Worm (Caenorhabditis elegans) whole organism, L1 larva: ENCODE measurements around the gene nhr-46.

Experiments used
- C04F5.9 ChIP-seq: sonication (generic microtip); optimal IDR thresholded peaks from 2 replicates; lab custom pipeline; 2016; ENCODE audit warnings: missing genetic modification characterization, missing compliant biosample characterization
- C16A3.4 ChIP-seq: fragments of 150-350 bp; optimal IDR thresholded peaks from 2 replicates; lab custom pipeline; 2014; ENCODE audit warnings: missing biosample characterization, missing genetic modification characterization
- C34B4.2 ChIP-seq: sonication (generic microtip); optimal IDR thresholded peaks from 2 replicates; lab custom pipeline; 2017; ENCODE audit warnings: mild to moderate bottlenecking, missing genetic modification characterization, missing compliant biosample characterization
- Y116A8C.19 ChIP-seq: sonication (generic microtip); optimal IDR thresholded peaks from 2 replicates; lab custom pipeline; 2016; ENCODE audit warnings: missing compliant biosample characterization, missing genetic modification characterization, borderline replicate concordance
- aha-1 ChIP-seq: fragments of 150-350 bp; optimal IDR thresholded peaks from 2 replicates; lab custom pipeline; 2014; ENCODE audit warnings: missing biosample characterization, missing genetic modification characterization
- alr-1 ChIP-seq: fragments of 200-800 bp; sonication (Bioruptor generic); optimal IDR thresholded peaks from 2 replicates; lab custom pipeline; 2018; ENCODE audit warnings: borderline replicate concordance, mild to moderate bottlenecking, missing genetic modification characterization, missing compliant biosample characterization
- blmp-1 ChIP-seq: fragments of 150-350 bp; optimal IDR thresholded peaks from 2 replicates; lab custom pipeline; 2014; ENCODE audit warnings: missing biosample characterization, missing genetic modification characterization
- ceh-63 ChIP-seq: fragments of 200-800 bp; sonication (Bioruptor generic); optimal IDR thresholded peaks from 2 replicates; lab custom pipeline; 2018; ENCODE audit warnings: mild to moderate bottlenecking, missing genetic modification characterization, missing compliant biosample characterization
- ceh-8 ChIP-seq: fragments of 200-800 bp; sonication (Bioruptor generic); optimal IDR thresholded peaks from 2 replicates; lab custom pipeline; 2018; ENCODE audit warnings: mild to moderate bottlenecking, missing genetic modification characterization, moderate library complexity, missing compliant biosample characterization
- dpl-1 ChIP-seq, 3 experiments: fragments of 150-350 bp in 2 of 3; sonication (generic microtip) in 1 of 3; optimal IDR thresholded peaks; 2 replicates each; lab custom pipeline; 2014 to 2017; ENCODE audit warnings: missing biosample characterization in 3 of 3, missing genetic modification characterization in 3 of 3, missing genetic modification reagents in 3 of 3
- dsc-1 ChIP-seq: sonication (generic microtip); optimal IDR thresholded peaks from 2 replicates; lab custom pipeline; 2016; ENCODE audit warnings: mild to moderate bottlenecking, missing genetic modification characterization, missing compliant biosample characterization
- efl-1 ChIP-seq, 4 experiments: fragments of 150-350 bp; optimal IDR thresholded peaks in 3 of 4; peaks in 1 of 4; 1 replicate in 1 of 4; 2 replicates in 3 of 4; lab custom pipeline; 2014; ENCODE audit warnings: missing biosample characterization in 2 of 4, missing genetic modification characterization in 2 of 4, missing genetic modification reagents in 2 of 4
- efl-3 ChIP-seq: fragments of 200-800 bp; sonication (Bioruptor generic); optimal IDR thresholded peaks from 2 replicates; lab custom pipeline; 2018; ENCODE audit warnings: mild to moderate bottlenecking, missing genetic modification characterization, missing compliant biosample characterization
- egl-13 ChIP-seq: sonication (generic microtip); optimal IDR thresholded peaks from 2 replicates; lab custom pipeline; 2016; ENCODE audit warnings: missing genotype, missing genetic modification reagents, missing genetic modification characterization, missing compliant biosample characterization
- ets-5 ChIP-seq: fragments of 200-800 bp; sonication (Bioruptor generic); IDR thresholded peaks from 2 replicates; pipeline ENCODE4 v1.3.6; 2022; ENCODE audit warnings: missing genetic modification characterization, missing compliant biosample characterization
- fkh-10 ChIP-seq: sonication (generic microtip); optimal IDR thresholded peaks from 2 replicates; lab custom pipeline; 2017; ENCODE audit warnings: missing biosample characterization, missing genetic modification reagents, missing genetic modification characterization
- fkh-4 ChIP-seq: sonication (generic microtip); optimal IDR thresholded peaks from 2 replicates; lab custom pipeline; 2016; ENCODE audit warnings: missing compliant biosample characterization, missing genetic modification characterization, borderline replicate concordance
- fkh-8 ChIP-seq: sonication (generic microtip); optimal IDR thresholded peaks from 2 replicates; lab custom pipeline; 2016; ENCODE audit warnings: mild to moderate bottlenecking, missing genetic modification characterization, missing compliant biosample characterization
- fos-1 ChIP-seq: fragments of 150-350 bp; optimal IDR thresholded peaks from 2 replicates; lab custom pipeline; 2014; ENCODE audit warnings: missing biosample characterization, missing genetic modification characterization
- grh-1 ChIP-seq: fragments of 200-800 bp; sonication (Bioruptor generic); IDR thresholded peaks from 2 replicates; pipeline ENCODE4 v1.3.6; 2022; ENCODE audit warnings: missing genetic modification reagents, missing genetic modification characterization, missing compliant biosample characterization
- hlh-17 ChIP-seq: fragments of 200-800 bp; sonication (Bioruptor generic); optimal IDR thresholded peaks from 2 replicates; lab custom pipeline; 2018; ENCODE audit warnings: missing genetic modification characterization, mild to moderate bottlenecking, missing compliant biosample characterization, moderate library complexity, borderline replicate concordance
- hlh-4 ChIP-seq: sonication (generic microtip); optimal IDR thresholded peaks from 2 replicates; lab custom pipeline; 2016; ENCODE audit warnings: mild to moderate bottlenecking, missing genetic modification characterization, missing compliant biosample characterization
- hpl-2 ChIP-seq: fragments of 150-350 bp; optimal IDR thresholded peaks from 2 replicates; lab custom pipeline; 2014; ENCODE audit warnings: missing biosample characterization, missing genetic modification reagents, missing genetic modification characterization
- isw-1 ChIP-seq: fragments of 200-800 bp; sonication (Bioruptor generic); IDR thresholded peaks from 2 replicates; pipeline ENCODE4 v1.3.6; 2022; ENCODE audit warnings: missing genetic modification characterization, missing compliant biosample characterization
- lin-13 ChIP-seq: fragments of 150-350 bp; optimal IDR thresholded peaks from 2 replicates; lab custom pipeline; 2014; ENCODE audit warnings: missing biosample characterization, missing genetic modification reagents, missing genetic modification characterization
- lin-15B ChIP-seq: fragments of 150-350 bp; sonication (generic microtip); optimal IDR thresholded peaks from 3 replicates; lab custom pipeline; 2014; ENCODE audit warnings: missing biosample characterization, missing genetic modification characterization
- lin-35 ChIP-seq, 2 experiments: fragments of 150-350 bp; optimal IDR thresholded peaks; 2 replicates each; lab custom pipeline; 2014; ENCODE audit warnings: missing biosample characterization in 2 of 2, missing genetic modification characterization in 2 of 2, missing genetic modification reagents in 2 of 2
- lsy-2 ChIP-seq, 2 experiments: fragments of 150-350 bp; optimal IDR thresholded peaks; 2 replicates each; lab custom pipeline; 2014; ENCODE audit warnings: missing biosample characterization in 2 of 2, missing genetic modification characterization in 2 of 2
- mab-9 ChIP-seq: fragments of 200-800 bp; sonication (Bioruptor generic); IDR thresholded peaks from 2 replicates; pipeline ENCODE4 v1.3.6; 2022; ENCODE audit warnings: missing genetic modification reagents, missing genetic modification characterization, missing compliant biosample characterization
- mdl-1 ChIP-seq, 2 experiments: fragments of 150-350 bp; optimal IDR thresholded peaks; 2 replicates each; lab custom pipeline; 2014 to 2017; ENCODE audit warnings: missing biosample characterization in 2 of 2, missing genetic modification characterization in 2 of 2, inconsistent platforms in 1 of 2
- mef-2 ChIP-seq: fragments of 150-350 bp; optimal IDR thresholded peaks from 2 replicates; lab custom pipeline; 2014; ENCODE audit warnings: missing biosample characterization, missing genetic modification characterization
- nhr-20 ChIP-seq: sonication (generic microtip); optimal IDR thresholded peaks from 2 replicates; lab custom pipeline; 2016; ENCODE audit warnings: mild to moderate bottlenecking, missing genetic modification characterization, missing compliant biosample characterization
- nhr-237 ChIP-seq: fragments of 150-350 bp; optimal IDR thresholded peaks from 2 replicates; lab custom pipeline; 2014; ENCODE audit warnings: missing biosample characterization, missing genetic modification characterization
- nhr-28 ChIP-seq: fragments of 150-350 bp; optimal IDR thresholded peaks from 2 replicates; lab custom pipeline; 2014; ENCODE audit warnings: missing biosample characterization, missing genetic modification characterization
- nhr-71 ChIP-seq: sonication (generic microtip); optimal IDR thresholded peaks from 2 replicates; lab custom pipeline; 2016; ENCODE audit warnings: mild to moderate bottlenecking, missing genetic modification characterization, moderate library complexity, missing compliant biosample characterization
- nhr-76 ChIP-seq: sonication (generic microtip); optimal IDR thresholded peaks from 2 replicates; lab custom pipeline; 2017; ENCODE audit warnings: missing biosample characterization, missing genetic modification characterization
- nhr-77 ChIP-seq: fragments of 150-350 bp; optimal IDR thresholded peaks from 2 replicates; lab custom pipeline; 2014; ENCODE audit warnings: missing biosample characterization, missing genetic modification characterization
- nhr-84 ChIP-seq: sonication (generic microtip); optimal IDR thresholded peaks from 2 replicates; lab custom pipeline; 2017; ENCODE audit warnings: missing biosample characterization, missing genetic modification characterization
- nhr-85 ChIP-seq: sonication (generic microtip); peaks from one replicate; lab custom pipeline; 2016; ENCODE audit warnings: missing genetic modification characterization, inconsistent platforms, missing compliant biosample characterization
- nhr-90 ChIP-seq: sonication (generic microtip); optimal IDR thresholded peaks from 2 replicates; lab custom pipeline; 2016; ENCODE audit warnings: mild to moderate bottlenecking, missing genetic modification characterization, missing compliant biosample characterization; ENCODE audit not compliant: poor library complexity
- pag-3 ChIP-seq: sonication (generic microtip); optimal IDR thresholded peaks from 2 replicates; lab custom pipeline; 2017; ENCODE audit warnings: missing genetic modification characterization, mild to moderate bottlenecking, missing compliant biosample characterization, antibody characterized with exemption, borderline replicate concordance; ENCODE audit not compliant: insufficient read depth
- pqm-1 ChIP-seq: sonication (generic microtip); optimal IDR thresholded peaks from 3 replicates; lab custom pipeline; 2017; ENCODE audit warnings: missing biosample characterization, missing genetic modification characterization
- rnt-1 ChIP-seq: sonication (generic microtip); optimal IDR thresholded peaks from 2 replicates; lab custom pipeline; 2016; ENCODE audit warnings: mild to moderate bottlenecking, missing genetic modification characterization, moderate library complexity, missing compliant biosample characterization
- skn-1 ChIP-seq: fragments of 150-350 bp; optimal IDR thresholded peaks from 2 replicates; lab custom pipeline; 2014; ENCODE audit warnings: missing biosample characterization, missing genetic modification characterization
- snu-23 ChIP-seq: sonication (generic microtip); optimal IDR thresholded peaks from 2 replicates; lab custom pipeline; 2016; ENCODE audit warnings: missing genetic modification characterization, missing compliant biosample characterization
- sox-4 ChIP-seq: sonication (generic microtip); optimal IDR thresholded peaks from 2 replicates; lab custom pipeline; 2016; ENCODE audit warnings: missing genetic modification characterization, missing compliant biosample characterization
- tbx-2 ChIP-seq: sonication (generic microtip); optimal IDR thresholded peaks from 2 replicates; lab custom pipeline; 2016; ENCODE audit warnings: missing genetic modification characterization, missing compliant biosample characterization
- tlp-1 ChIP-seq: fragments of 150-350 bp; optimal IDR thresholded peaks from 2 replicates; lab custom pipeline; 2014; ENCODE audit warnings: missing biosample characterization, missing genetic modification characterization
- unc-130 ChIP-seq: fragments of 150-350 bp; optimal IDR thresholded peaks from 2 replicates; lab custom pipeline; 2017; ENCODE audit warnings: missing biosample characterization, missing genetic modification characterization, inconsistent platforms
- unc-30 ChIP-seq: sonication (generic microtip); optimal IDR thresholded peaks from 2 replicates; lab custom pipeline; 2017; ENCODE audit warnings: missing biosample characterization, missing genetic modification characterization
- unc-62 ChIP-seq: fragments of 150-350 bp; optimal IDR thresholded peaks from 2 replicates; lab custom pipeline; 2014; ENCODE audit warnings: missing biosample characterization, missing genetic modification reagents, missing genetic modification characterization
- unc-86 ChIP-seq: sonication (generic microtip); optimal IDR thresholded peaks from 2 replicates; lab custom pipeline; 2016; ENCODE audit warnings: missing genetic modification characterization, missing compliant biosample characterization
- xbp-1 ChIP-seq: sonication (generic microtip); optimal IDR thresholded peaks from 2 replicates; lab custom pipeline; 2016; ENCODE audit warnings: missing genetic modification characterization, missing compliant biosample characterization

Gene nhr-46

ce11 chrIV:5731597-5731996 lies 26.1 kb downstream of the nhr-46 start, which contains the start of gene H35B03.2 (continued):
- peak; percentile 76 for TF ChIP-seq tbx-2
- TF ChIP-seq unc-86, result peak; percentile 65
- TF ChIP-seq lsy-2 (tag; optimal IDR thresholded peaks at IDR 0.05; lab: Kevin White, UChicago), result peak; percentile 85 to 90
- TF ChIP-seq sox-4 (tag; lab: Kevin White, UChicago), result no peak
- no peak for TF ChIP-seq Y116A8C.19 (tag; lab: Kevin White, UChicago)
- no peak for TF ChIP-seq unc-130 (tag; lab: Kevin White, UChicago)
- peak; percentile 79 for TF ChIP-seq rnt-1 (tag; lab: Kevin White, UChicago)
- TF ChIP-seq hlh-4 (tag; lab: Kevin White, UChicago), result no peak
- TF ChIP-seq nhr-237, result no peak
- no peak for TF ChIP-seq ceh-63 (GFP tag; lab: Kevin White, UChicago)
- no peak for TF ChIP-seq aha-1 (tag; lab: Kevin White, UChicago)
- no peak for TF ChIP-seq nhr-77 (tag; lab: Kevin White, UChicago)
- no peak for TF ChIP-seq pag-3 (tag; lab: Kevin White, UChicago)
- peak; percentile 99 for TF ChIP-seq lin-35 (GFP tag; optimal IDR thresholded peaks at IDR 0.05; lab: Kevin White, UChicago)
- peak; percentile 62 for TF ChIP-seq dsc-1 (tag; lab: Kevin White, UChicago)
- TF ChIP-seq unc-30 (tag; lab: Kevin White, UChicago), result no peak
- no peak for TF ChIP-seq fkh-4 (tag; lab: Kevin White, UChicago)
- TF ChIP-seq isw-1, result peak; percentile 60
- TF ChIP-seq nhr-71 (tag; lab: Kevin White, UChicago), result peak; percentile 84
- peak; percentile 62 for TF ChIP-seq egl-13 (tag; lab: Kevin White, UChicago)
- TF ChIP-seq hpl-2, result no peak
- TF ChIP-seq mab-9 (GFP tag; lab: Robert Waterston, UW), result no peak
- peak; percentile 76 for TF ChIP-seq nhr-20
- peak; percentile 46 for TF ChIP-seq fkh-8 (tag; lab: Kevin White, UChicago)
- TF ChIP-seq blmp-1 (tag; lab: Kevin White, UChicago), result peak; percentile 65
- peak; percentile 51 for TF ChIP-seq lin-13 (GFP tag; lab: Kevin White, UChicago)
- no peak for TF ChIP-seq nhr-84 (tag; lab: Kevin White, UChicago)
- TF ChIP-seq mdl-1 (tag; optimal IDR thresholded peaks at IDR 0.05; lab: Kevin White, UChicago), result peak in 1 of 2 experiments; percentile 19
- peak; percentile 83 for TF ChIP-seq snu-23 (GFP tag; lab: Kevin White, UChicago)
- no peak for TF ChIP-seq tlp-1 (tag; lab: Kevin White, UChicago)
- TF ChIP-seq nhr-76, result no peak
- peak; percentile 12 for TF ChIP-seq fkh-10
- TF ChIP-seq C16A3.4 (tag; lab: Kevin White, UChicago), result peak; percentile 57
- TF ChIP-seq dpl-1 (GFP tag; optimal IDR thresholded peaks at IDR 0.05; lab: Kevin White, UChicago), result peak; percentile 98 to 99 (median 98)
- no peak for TF ChIP-seq grh-1 (GFP tag; lab: Robert Waterston, UW)
- no peak for TF ChIP-seq nhr-28 (tag; lab: Kevin White, UChicago)
- peak; percentile 11 for TF ChIP-seq C04F5.9
- no peak for TF ChIP-seq C34B4.2
- no peak for TF ChIP-seq ets-5
- peak; percentile 88 to 98 for TF ChIP-seq efl-1 (optimal IDR thresholded peaks at IDR 0.05; lab: Kevin White, UChicago)
- peak; percentile 98 to 100 for TF ChIP-seq efl-1 (GFP tag; optimal IDR thresholded peaks at IDR 0.05 in 1 of 2; lab: Kevin White, UChicago)
- TF ChIP-seq skn-1, result peak; percentile 69
- TF ChIP-seq xbp-1 (tag; lab: Kevin White, UChicago), result peak; percentile 71
- TF ChIP-seq nhr-90, result peak; percentile 70
- TF ChIP-seq unc-62 (GFP tag; lab: Kevin White, UChicago), result no peak
- no peak for TF ChIP-seq pqm-1 (tag; lab: Kevin White, UChicago)
- peak; percentile 67 for TF ChIP-seq nhr-85 (tag; lab: Kevin White, UChicago)
- no peak for TF ChIP-seq mef-2 (tag; lab: Kevin White, UChicago)
- TF ChIP-seq fos-1, result peak; percentile 71
- no peak for TF ChIP-seq ceh-8
- TF ChIP-seq hlh-17 (GFP tag; lab: Kevin White, UChicago), result no peak
- peak; percentile 66 for TF ChIP-seq lin-15B (tag; lab: Kevin White, UChicago)
- TF ChIP-seq alr-1 (tag; lab: Kevin White, UChicago), result no peak
- no peak for TF ChIP-seq efl-3
